Worm (Caenorhabditis elegans): ENCODE results near the gene gcy-22.

ce11 chrV:20832554-20832963 lies 7.7 kb upstream of the gcy-22 start:
- TF ChIP-seq dao-5 (tag; optimal IDR thresholded peaks at IDR 0.05) (no peak), W03F9.2 (tag; optimal IDR thresholded peaks at IDR 0.05) (no peak)

Measured in whole organism, L4/young adult.